Worm (Caenorhabditis elegans): ENCODE data around the gene C09H10.5.

DNA sequence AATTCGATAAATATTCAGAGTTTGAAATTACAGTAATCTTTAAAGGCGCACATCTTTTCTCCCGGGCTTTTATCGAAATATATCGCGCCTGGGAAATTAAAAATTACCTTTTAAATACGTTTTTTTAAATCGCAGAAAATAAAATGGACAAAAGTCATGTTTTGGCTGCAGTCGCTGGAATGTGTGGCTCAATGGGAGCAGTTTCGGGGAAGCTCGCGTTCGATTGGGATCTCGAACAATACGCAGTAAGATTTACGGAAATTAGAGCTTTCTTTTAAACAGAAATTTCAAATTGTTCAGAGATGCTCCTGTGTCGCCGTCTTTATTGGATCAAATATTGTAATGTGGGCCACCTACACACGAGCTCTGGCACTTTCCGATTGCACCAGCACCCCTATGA is 26.0 kb upstream of the C09H10.5 start, which contains the start of gene F40F8.12:
- TF ChIP-seq ceh-90 (tag; optimal IDR thresholded peaks at IDR 0.05) (no peak), fos-1 (tag; optimal IDR thresholded peaks at IDR 0.05) (no peak), elt-3 (tag; optimal IDR thresholded peaks at IDR 0.05) (no peak), alr-1 (tag; optimal IDR thresholded peaks at IDR 0.05; ENCODE audit: borderline replicate concordance) (no peak), aly-2 (tag; optimal IDR thresholded peaks at IDR 0.05) (no peak), pag-3 (tag; optimal IDR thresholded peaks at IDR 0.05; ENCODE audit: borderline replicate concordance, insufficient read depth) (no peak), lin-13 (GFP tag; optimal IDR thresholded peaks at IDR 0.05) (no peak), nhr-28 (tag; optimal IDR thresholded peaks at IDR 0.05) (no peak), nhr-90 (tag; optimal IDR thresholded peaks at IDR 0.05; ENCODE audit: poor library complexity) (no peak)
